Worm (Caenorhabditis elegans) whole organism, L3 larva: ENCODE results near the gene F21H7.5.

Experiments used
- aly-2 ChIP-seq: fragments of 150-350 bp; optimal IDR thresholded peaks from 2 replicates; lab custom pipeline; 2014; ENCODE audit warnings: missing biosample characterization, missing genetic modification characterization
- ama-1 ChIP-seq: fragments of 150-350 bp; optimal IDR thresholded peaks from 2 replicates; lab custom pipeline; 2018
- daf-12 ChIP-seq: fragments of 150-350 bp; optimal IDR thresholded peaks from 2 replicates; lab custom pipeline; 2014; ENCODE audit warnings: missing biosample characterization, missing genetic modification reagents, missing genetic modification characterization
- fos-1 ChIP-seq: fragments of 150-350 bp; optimal IDR thresholded peaks from 2 replicates; lab custom pipeline; 2014; ENCODE audit warnings: missing biosample characterization, missing genetic modification characterization
- mdl-1 ChIP-seq: fragments of 150-350 bp; optimal IDR thresholded peaks from 2 replicates; lab custom pipeline; 2014; ENCODE audit warnings: missing biosample characterization, missing genetic modification characterization
- nfya-1 ChIP-seq: sonication (generic microtip); optimal IDR thresholded peaks from 2 replicates; lab custom pipeline; 2017; ENCODE audit warnings: missing genetic modification characterization, mild to moderate bottlenecking, missing compliant biosample characterization, antibody characterized with exemption, moderate library complexity; ENCODE audit not compliant: insufficient read depth
- nhr-25 ChIP-seq: sonication (generic microtip); optimal IDR thresholded peaks from 2 replicates; lab custom pipeline; 2017; ENCODE audit warnings: missing biosample characterization, missing genetic modification characterization
- nhr-28 ChIP-seq: fragments of 150-350 bp; optimal IDR thresholded peaks from 2 replicates; lab custom pipeline; 2014; ENCODE audit warnings: missing biosample characterization, missing genetic modification characterization
- pha-4 ChIP-seq: fragments of 150-350 bp; optimal IDR thresholded peaks from 2 replicates; lab custom pipeline; 2014; ENCODE audit warnings: missing biosample characterization, missing genetic modification reagents, missing genetic modification characterization
- snpc-4 ChIP-seq: fragments of 150-350 bp; optimal IDR thresholded peaks from 2 replicates; lab custom pipeline; 2014; ENCODE audit warnings: missing biosample characterization, missing genetic modification characterization
- unc-62 ChIP-seq: fragments of 150-350 bp; sonication (generic microtip); optimal IDR thresholded peaks from 4 replicates; lab custom pipeline; 2014; ENCODE audit warnings: missing biosample characterization, missing genetic modification reagents, missing genetic modification characterization
- zag-1 ChIP-seq: fragments of 150-350 bp; optimal IDR thresholded peaks from 2 replicates; lab custom pipeline; 2014; ENCODE audit warnings: missing biosample characterization, missing genetic modification characterization
- ztf-11 ChIP-seq: fragments of 150-350 bp; optimal IDR thresholded peaks from 2 replicates; lab custom pipeline; 2014; ENCODE audit warnings: missing biosample characterization, missing genetic modification characterization
- ztf-4 ChIP-seq: fragments of 150-350 bp; optimal IDR thresholded peaks from 2 replicates; lab custom pipeline; 2014; ENCODE audit warnings: missing biosample characterization, missing genetic modification characterization

DNA sequence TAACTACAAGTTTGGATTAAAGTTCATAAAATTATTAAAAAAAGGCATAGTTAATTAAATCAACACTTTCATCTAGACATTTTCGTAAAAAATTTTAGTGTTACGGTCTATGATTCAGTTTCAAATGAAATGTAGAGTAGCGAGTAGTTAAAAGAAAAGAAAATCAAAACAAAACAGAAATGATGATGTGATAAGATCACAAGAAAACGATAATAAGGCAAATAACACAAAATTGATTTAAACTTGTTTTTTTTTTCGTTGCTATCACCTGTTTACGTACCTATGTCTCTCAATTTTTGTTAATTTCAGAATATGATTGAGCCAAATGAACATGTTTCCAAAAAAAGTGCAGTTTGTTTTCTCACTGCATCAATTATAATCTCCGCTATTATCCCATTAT is 7.4 kb upstream of the F21H7.5 start, which contains the start of the genes F21H7.2 and F21H7.12:
- TF ChIP-seq snpc-4 = no peak
- no peak for TF ChIP-seq nfya-1 (tag; lab: Kevin White, UChicago)
- TF ChIP-seq nhr-28 (tag; lab: Kevin White, UChicago) = no peak
- no peak for TF ChIP-seq mdl-1 (tag; lab: Kevin White, UChicago)
- no peak for TF ChIP-seq daf-12 (tag; lab: Kevin White, UChicago)
- no peak for TF ChIP-seq zag-1 (tag; lab: Kevin White, UChicago)
- TF ChIP-seq fos-1 (tag; lab: Kevin White, UChicago) = no peak
- no peak for TF ChIP-seq ama-1 (lab: Kevin White, UChicago)
- no peak for TF ChIP-seq ztf-4 (tag; lab: Kevin White, UChicago)
- TF ChIP-seq ztf-11 (tag; lab: Kevin White, UChicago) = no peak
- no peak for TF ChIP-seq pha-4 (tag; lab: Kevin White, UChicago)
- no peak for TF ChIP-seq unc-62 (GFP tag; lab: Kevin White, UChicago)
- no peak for TF ChIP-seq nhr-25
- no peak for TF ChIP-seq aly-2 (tag; lab: Kevin White, UChicago)
